Worm (Caenorhabditis elegans) whole organism, L3 larva: ENCODE measurements around the gene D2096.5.

Source experiments
- R02D3.7 ChIP-seq: fragments of 150-350 bp; optimal IDR thresholded peaks from 2 replicates; lab custom pipeline; 2014; ENCODE audit warnings: missing biosample characterization, missing genetic modification characterization
- ZK546.5 ChIP-seq: sonication (generic microtip); optimal IDR thresholded peaks from 2 replicates; lab custom pipeline; 2017; ENCODE audit warnings: missing biosample characterization, missing genetic modification characterization
- ceh-82 ChIP-seq: fragments of 150-350 bp; optimal IDR thresholded peaks from 2 replicates; lab custom pipeline; 2014; ENCODE audit warnings: missing biosample characterization, missing genetic modification characterization
- ceh-9 ChIP-seq: sonication (generic microtip); optimal IDR thresholded peaks from 2 replicates; lab custom pipeline; 2018; ENCODE audit warnings: missing biosample characterization, missing genetic modification characterization
- daf-12 ChIP-seq: fragments of 150-350 bp; optimal IDR thresholded peaks from 2 replicates; lab custom pipeline; 2014; ENCODE audit warnings: missing biosample characterization, missing genetic modification reagents, missing genetic modification characterization
- egl-27 ChIP-seq: sonication (generic microtip); optimal IDR thresholded peaks from 4 replicates; lab custom pipeline; 2017; ENCODE audit warnings: missing biosample characterization, missing genetic modification reagents, missing genetic modification characterization
- egl-5 ChIP-seq: fragments of 150-350 bp; optimal IDR thresholded peaks from 2 replicates; lab custom pipeline; 2017; ENCODE audit warnings: missing biosample characterization, missing genetic modification reagents, missing genetic modification characterization, inconsistent platforms
- elt-1 ChIP-seq: fragments of 150-350 bp; optimal IDR thresholded peaks from 2 replicates; lab custom pipeline; 2014; ENCODE audit warnings: missing biosample characterization, missing genetic modification characterization
- elt-2 ChIP-seq: sonication (generic microtip); optimal IDR thresholded peaks from 2 replicates; lab custom pipeline; 2016; ENCODE audit warnings: missing genetic modification reagents, mild to moderate bottlenecking, missing genetic modification characterization, missing compliant biosample characterization
- elt-3 ChIP-seq, 3 experiments: fragments of 150-350 bp in 1 of 3; sonication (generic microtip) in 2 of 3; optimal IDR thresholded peaks; 2 replicates in 2 of 3; 4 replicates in 1 of 3; lab custom pipeline; 2014 to 2017; ENCODE audit warnings: missing biosample characterization in 3 of 3, missing genetic modification characterization in 3 of 3
- eor-1 ChIP-seq, 2 experiments: fragments of 150-350 bp; optimal IDR thresholded peaks; 2 replicates each; lab custom pipeline; 2014 to 2018; ENCODE audit warnings: missing biosample characterization in 2 of 2, missing genetic modification characterization in 2 of 2
- fkh-10 ChIP-seq: sonication (generic microtip); optimal IDR thresholded peaks from 2 replicates; lab custom pipeline; 2017; ENCODE audit warnings: missing biosample characterization, missing genetic modification reagents, missing genetic modification characterization
- fkh-2 ChIP-seq: fragments of 150-350 bp; optimal IDR thresholded peaks from 2 replicates; lab custom pipeline; 2014; ENCODE audit warnings: missing biosample characterization, missing genetic modification reagents, missing genetic modification characterization
- fos-1 ChIP-seq: fragments of 150-350 bp; optimal IDR thresholded peaks from 2 replicates; lab custom pipeline; 2014; ENCODE audit warnings: missing biosample characterization, missing genetic modification characterization
- hmg-11 ChIP-seq: sonication (generic microtip); optimal IDR thresholded peaks from 2 replicates; lab custom pipeline; 2016; ENCODE audit warnings: missing genetic modification characterization, missing compliant biosample characterization
- lin-15B ChIP-seq: fragments of 150-350 bp; optimal IDR thresholded peaks from 2 replicates; lab custom pipeline; 2014; ENCODE audit warnings: missing biosample characterization, missing genetic modification characterization
- lin-39 ChIP-seq: fragments of 150-350 bp; optimal IDR thresholded peaks from 2 replicates; lab custom pipeline; 2018; ENCODE audit warnings: missing biosample characterization, missing genetic modification reagents, missing genetic modification characterization
- mdl-1 ChIP-seq: fragments of 150-350 bp; optimal IDR thresholded peaks from 2 replicates; lab custom pipeline; 2014; ENCODE audit warnings: missing biosample characterization, missing genetic modification characterization
- mml-1 ChIP-seq: fragments of 150-350 bp; sonication (generic microtip); optimal IDR thresholded peaks from 3 replicates; lab custom pipeline; 2014; ENCODE audit warnings: missing biosample characterization, missing genetic modification characterization
- nfya-1 ChIP-seq: sonication (generic microtip); optimal IDR thresholded peaks from 2 replicates; lab custom pipeline; 2017; ENCODE audit warnings: missing genetic modification characterization, mild to moderate bottlenecking, missing compliant biosample characterization, antibody characterized with exemption, moderate library complexity; ENCODE audit not compliant: insufficient read depth
- nhr-12 ChIP-seq: fragments of 150-350 bp; optimal IDR thresholded peaks from 2 replicates; lab custom pipeline; 2014; ENCODE audit warnings: missing biosample characterization, missing genetic modification characterization
- nhr-23 ChIP-seq: fragments of 150-350 bp; optimal IDR thresholded peaks from 2 replicates; lab custom pipeline; 2014; ENCODE audit warnings: missing biosample characterization, missing genetic modification reagents, missing genetic modification characterization
- nhr-25 ChIP-seq: sonication (generic microtip); optimal IDR thresholded peaks from 2 replicates; lab custom pipeline; 2017; ENCODE audit warnings: missing biosample characterization, missing genetic modification characterization
- nhr-28 ChIP-seq: fragments of 150-350 bp; optimal IDR thresholded peaks from 2 replicates; lab custom pipeline; 2014; ENCODE audit warnings: missing biosample characterization, missing genetic modification characterization
- nhr-43 ChIP-seq: sonication (generic microtip); optimal IDR thresholded peaks from 2 replicates; lab custom pipeline; 2016; ENCODE audit warnings: mild to moderate bottlenecking, missing genetic modification characterization, missing compliant biosample characterization; ENCODE audit not compliant: poor library complexity, severe bottlenecking
- nhr-67 ChIP-seq: fragments of 150-350 bp; optimal IDR thresholded peaks from 2 replicates; lab custom pipeline; 2014; ENCODE audit warnings: missing biosample characterization, missing genetic modification characterization
- nhr-76 ChIP-seq: fragments of 150-350 bp; sonication (generic microtip); optimal IDR thresholded peaks from 5 replicates; lab custom pipeline; 2014; ENCODE audit warnings: missing biosample characterization, missing genetic modification characterization
- nhr-77 ChIP-seq: fragments of 150-350 bp; optimal IDR thresholded peaks from 2 replicates; lab custom pipeline; 2014; ENCODE audit warnings: missing biosample characterization, missing genetic modification characterization
- pha-4 ChIP-seq: fragments of 150-350 bp; optimal IDR thresholded peaks from 2 replicates; lab custom pipeline; 2014; ENCODE audit warnings: missing biosample characterization, missing genetic modification reagents, missing genetic modification characterization
- pqm-1 ChIP-seq: fragments of 150-350 bp; optimal IDR thresholded peaks from 2 replicates; lab custom pipeline; 2017; ENCODE audit warnings: missing biosample characterization, missing genetic modification characterization, inconsistent platforms
- sea-2 ChIP-seq: fragments of 150-350 bp; sonication (generic microtip); optimal IDR thresholded peaks from 4 replicates; lab custom pipeline; 2014; ENCODE audit warnings: missing biosample characterization, missing genetic modification reagents, missing genetic modification characterization
- skn-1 ChIP-seq: fragments of 150-350 bp; optimal IDR thresholded peaks from 2 replicates; lab custom pipeline; 2014; ENCODE audit warnings: missing biosample characterization, missing genetic modification characterization
- snpc-4 ChIP-seq: fragments of 150-350 bp; optimal IDR thresholded peaks from 2 replicates; lab custom pipeline; 2014; ENCODE audit warnings: missing biosample characterization, missing genetic modification characterization
- tbx-2 ChIP-seq: sonication (generic microtip); optimal IDR thresholded peaks from 2 replicates; lab custom pipeline; 2016; ENCODE audit warnings: mild to moderate bottlenecking, missing genetic modification characterization, missing compliant biosample characterization
- unc-62 ChIP-seq: fragments of 150-350 bp; sonication (generic microtip); optimal IDR thresholded peaks from 4 replicates; lab custom pipeline; 2014; ENCODE audit warnings: missing biosample characterization, missing genetic modification reagents, missing genetic modification characterization
- zag-1 ChIP-seq: fragments of 150-350 bp; optimal IDR thresholded peaks from 2 replicates; lab custom pipeline; 2014; ENCODE audit warnings: missing biosample characterization, missing genetic modification characterization
- ztf-11 ChIP-seq: fragments of 150-350 bp; optimal IDR thresholded peaks from 2 replicates; lab custom pipeline; 2014; ENCODE audit warnings: missing biosample characterization, missing genetic modification characterization

Gene D2096.5

DNA sequence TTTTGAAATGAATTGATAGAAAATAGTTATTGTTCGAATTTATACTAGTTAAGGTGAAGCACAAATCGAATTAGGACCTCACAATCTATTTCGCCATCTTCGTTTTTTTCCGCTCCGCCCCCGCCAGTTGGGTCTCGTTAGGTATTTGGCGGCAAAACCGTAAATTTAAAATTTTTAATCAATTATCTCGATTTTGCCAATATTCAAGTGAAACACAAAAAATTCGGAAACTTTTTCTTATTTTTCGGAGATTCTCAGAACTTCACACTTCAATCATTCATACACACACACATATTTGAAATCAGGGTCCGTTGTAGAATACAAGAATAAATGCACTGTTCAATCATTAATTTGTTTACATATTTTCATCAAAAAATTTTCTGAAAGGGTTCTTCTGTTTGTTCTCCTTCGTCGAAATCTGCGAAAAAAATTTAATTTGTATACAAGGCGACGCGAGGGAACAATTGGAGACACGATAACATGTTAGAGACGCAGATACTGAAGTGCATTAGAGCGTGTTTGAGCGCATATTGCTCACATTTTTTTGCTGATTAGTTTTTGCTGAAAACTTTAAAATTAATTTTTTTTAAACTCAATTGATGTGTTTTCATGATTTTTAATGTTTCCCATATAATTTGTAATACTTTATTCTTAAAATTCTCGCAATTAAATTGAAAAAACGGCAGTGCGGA is at the start of gene D2096.5:
D2096.5 (minus strand) TSS at position 51 of the 692 bp plus-strand sequence.
- TF ChIP-seq ceh-9: no peak
- TF ChIP-seq unc-62 (GFP tag; lab: Kevin White, UChicago): no peak
- TF ChIP-seq fkh-10 (GFP tag; lab: Kevin White, UChicago): no peak
- no peak for TF ChIP-seq mml-1
- no peak for TF ChIP-seq zag-1 (tag; lab: Kevin White, UChicago)
- TF ChIP-seq nhr-23 (tag; lab: Kevin White, UChicago): no peak
- TF ChIP-seq pqm-1 (tag; lab: Kevin White, UChicago): peak; percentile 29
- no peak for TF ChIP-seq tbx-2 (tag; lab: Kevin White, UChicago)
- no peak for TF ChIP-seq elt-3 (tag; optimal IDR thresholded peaks at IDR 0.05; lab: Kevin White, UChicago)
- TF ChIP-seq nhr-25: no peak
- TF ChIP-seq egl-5 (tag; lab: Kevin White, UChicago): no peak
- no peak for TF ChIP-seq ZK546.5 (tag; lab: Kevin White, UChicago)
- TF ChIP-seq ztf-11 (tag; lab: Kevin White, UChicago): no peak
- TF ChIP-seq elt-1 (tag; lab: Kevin White, UChicago): no peak
- TF ChIP-seq nhr-28 (tag; lab: Kevin White, UChicago): no peak
- no peak for TF ChIP-seq fkh-2 (tag; lab: Kevin White, UChicago)
- TF ChIP-seq skn-1: no peak
- TF ChIP-seq nhr-77 (tag; lab: Kevin White, UChicago): no peak
- TF ChIP-seq sea-2 (GFP tag; lab: Kevin White, UChicago): no peak
- no peak for TF ChIP-seq nhr-67 (tag; lab: Kevin White, UChicago)
- TF ChIP-seq lin-15B (tag; lab: Kevin White, UChicago): peak; percentile 23
- no peak for TF ChIP-seq egl-27 (tag; lab: Kevin White, UChicago)
- TF ChIP-seq nhr-12: no peak
- TF ChIP-seq lin-39 (tag; lab: Kevin White, UChicago): no peak
- TF ChIP-seq nfya-1 (tag; lab: Kevin White, UChicago): peak; percentile 31

DNA sequence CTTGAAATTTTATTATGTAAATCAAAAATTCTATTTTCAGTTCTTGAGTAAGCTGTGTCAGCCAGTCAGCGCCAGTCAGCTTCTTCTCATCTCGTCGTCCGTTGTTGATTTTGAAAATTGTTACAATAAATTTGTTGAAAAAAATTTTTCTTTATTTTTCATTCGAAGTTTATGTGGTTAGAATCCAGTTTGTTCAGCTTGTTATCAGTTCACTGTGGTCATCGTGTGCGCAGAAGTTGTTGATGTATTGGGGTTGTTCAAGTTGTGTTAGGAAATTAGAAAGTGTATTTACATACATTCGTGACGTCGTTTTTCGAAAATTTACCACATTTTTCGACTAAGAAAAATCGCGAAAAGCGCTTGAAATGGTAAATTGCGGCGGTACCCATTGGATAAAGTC is 38.2 kb upstream of the D2096.5 start:
- no peak for TF ChIP-seq nhr-76 (tag; lab: Kevin White, UChicago)
- TF ChIP-seq nhr-43: no peak
- TF ChIP-seq snpc-4 (tag; lab: Kevin White, UChicago): no peak

DNA sequence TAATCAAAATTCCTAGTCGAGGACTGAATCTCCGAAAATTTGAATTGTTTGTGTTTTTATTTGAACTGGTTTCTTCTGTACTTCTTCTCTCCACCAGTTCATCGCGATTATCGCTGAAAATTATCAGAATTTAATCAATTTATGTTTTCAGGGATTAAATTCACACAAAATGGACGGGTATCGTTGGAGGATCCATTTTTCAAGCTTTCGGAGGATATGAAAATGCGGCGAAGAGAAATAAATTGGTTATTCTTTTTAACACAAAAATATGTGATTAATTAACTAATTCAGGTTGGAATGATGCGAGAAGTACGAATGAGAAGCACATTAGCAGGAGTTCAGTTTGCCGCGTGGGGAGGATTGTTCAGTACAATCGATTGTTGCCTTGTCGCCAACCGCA is 36.8 kb upstream of the D2096.5 start, which contains the start of gene timm-17B.2:
timm-17B.2 (plus strand) TSS at position 301 of the 400 bp plus-strand sequence.
- no peak for TF ChIP-seq pha-4 (tag; lab: Kevin White, UChicago)
- TF ChIP-seq skn-1: no peak
- TF ChIP-seq ceh-9: no peak
- no peak for TF ChIP-seq eor-1 (tag; optimal IDR thresholded peaks at IDR 0.05; lab: Kevin White, UChicago)
- no peak for TF ChIP-seq daf-12 (tag; lab: Kevin White, UChicago)
- TF ChIP-seq hmg-11 (tag; lab: Kevin White, UChicago): no peak
- no peak for TF ChIP-seq elt-3 (tag; optimal IDR thresholded peaks at IDR 0.05; lab: Kevin White, UChicago)
- TF ChIP-seq nhr-23 (tag; lab: Kevin White, UChicago): no peak
- TF ChIP-seq mdl-1: no peak
- TF ChIP-seq ceh-82: no peak
- no peak for TF ChIP-seq elt-2
- no peak for TF ChIP-seq R02D3.7 (tag; lab: Kevin White, UChicago)
- no peak for TF ChIP-seq tbx-2 (tag; lab: Kevin White, UChicago)
- no peak for TF ChIP-seq lin-39 (tag; lab: Kevin White, UChicago)
- no peak for TF ChIP-seq fos-1 (tag; lab: Kevin White, UChicago)

ce11 chrIV:8394105-8394504 is 34.5 kb upstream of the D2096.5 start, which contains the start of gene D2096.11:
Gene D2096.11 (minus strand): TSS chrIV:8394205.
- TF ChIP-seq R02D3.7 (tag; lab: Kevin White, UChicago) (no peak), egl-27 (tag; lab: Kevin White, UChicago) (no peak), fos-1 (tag; lab: Kevin White, UChicago) (no peak), pha-4 (tag; lab: Kevin White, UChicago) (no peak), skn-1 (no peak)
